Fruit fly (Drosophila melanogaster) whole organism, pupa: Measurements from ENCODE around the gene Cngl.
A peak's percentile ranks its signal among the peaks of the same experiment; 100 is the strongest.

Experiments used
- CG10348 ChIP-seq: fragments of 200-800 bp; sonication (Bioruptor generic); IDR thresholded peaks from 2 replicates; pipeline ENCODE4 v1.3.6; 2022; ENCODE audit warnings: missing biosample characterization, missing genetic modification characterization
- CG12605 ChIP-seq: fragments of 200-800 bp; sonication (Bioruptor generic); IDR thresholded peaks from 2 replicates; pipeline ENCODE4 v1.3.6; 2022; ENCODE audit warnings: missing biosample characterization, missing genetic modification characterization
- CG13204 ChIP-seq: fragments of 200-800 bp; sonication (Bioruptor generic); optimal IDR thresholded peaks from 2 replicates; lab custom pipeline; 2018; ENCODE audit warnings: missing biosample characterization, mild to moderate bottlenecking, missing genetic modification characterization, moderate library complexity
- CG14655 ChIP-seq: fragments of 200-800 bp; sonication (Bioruptor generic); optimal IDR thresholded peaks from 3 replicates; lab custom pipeline; 2017; ENCODE audit warnings: mild to moderate bottlenecking, missing biosample characterization, missing genetic modification reagents, missing genetic modification characterization
- CG15710 ChIP-seq: fragments of 200-800 bp; sonication (Bioruptor generic); optimal IDR thresholded peaks from 2 replicates; lab custom pipeline; 2018; ENCODE audit warnings: missing biosample characterization, mild to moderate bottlenecking, missing genetic modification characterization, moderate library complexity
- CG17806 ChIP-seq: fragments of 200-800 bp; sonication (Bioruptor generic); optimal IDR thresholded peaks from 2 replicates; lab custom pipeline; 2018; ENCODE audit warnings: missing biosample characterization, mild to moderate bottlenecking, missing genetic modification characterization, moderate library complexity
- CG32121 ChIP-seq: fragments of 200-800 bp; sonication (Bioruptor generic); IDR thresholded peaks from 2 replicates; pipeline ENCODE4 v1.3.6; 2022; ENCODE audit warnings: missing biosample characterization, missing genetic modification characterization
- CG34367 ChIP-seq: fragments of 200-800 bp; sonication (Bioruptor generic); optimal IDR thresholded peaks from 2 replicates; lab custom pipeline; 2018; ENCODE audit warnings: missing biosample characterization, mild to moderate bottlenecking, missing genetic modification characterization
- CG4496 ChIP-seq: fragments of 200-800 bp; sonication (Bioruptor generic); IDR thresholded peaks from 3 replicates; pipeline ENCODE4 v1.3.6; 2022; ENCODE audit warnings: missing biosample characterization, missing genetic modification characterization
- CG8159 ChIP-seq: fragments of 200-800 bp; sonication (Bioruptor generic); optimal IDR thresholded peaks from 3 replicates; lab custom pipeline; 2018; ENCODE audit warnings: missing biosample characterization, mild to moderate bottlenecking, missing genetic modification characterization, moderate library complexity
- CG8301 ChIP-seq: fragments of 200-800 bp; sonication (Bioruptor generic); optimal IDR thresholded peaks from 2 replicates; lab custom pipeline; 2018; ENCODE audit warnings: missing biosample characterization, mild to moderate bottlenecking, missing genetic modification characterization
- CG9948 ChIP-seq: fragments of 200-800 bp; sonication (Bioruptor generic); optimal IDR thresholded peaks from 2 replicates; lab custom pipeline; 2018; ENCODE audit warnings: missing biosample characterization, mild to moderate bottlenecking, missing genetic modification characterization, moderate library complexity
- D1 ChIP-seq: fragments of 200-800 bp; sonication (Bioruptor generic); optimal IDR thresholded peaks from 2 replicates; lab custom pipeline; 2018; ENCODE audit warnings: missing biosample characterization, mild to moderate bottlenecking, missing genetic modification characterization, moderate library complexity
- EcR ChIP-seq: fragments of 200-800 bp; sonication (Bioruptor generic); optimal IDR thresholded peaks from 3 replicates; lab custom pipeline; 2019; ENCODE audit warnings: missing biosample characterization, missing genetic modification characterization, mild to moderate bottlenecking, moderate library complexity, missing genetic modification reagents
- Ets98B ChIP-seq: fragments of 200-800 bp; sonication (Bioruptor generic); IDR thresholded peaks from 2 replicates; pipeline ENCODE4 v1.3.6; 2022; ENCODE audit warnings: missing biosample characterization, missing genetic modification characterization
- Pif1A ChIP-seq: fragments of 200-800 bp; sonication (Bioruptor generic); optimal IDR thresholded peaks from 3 replicates; lab custom pipeline; 2016; ENCODE audit warnings: missing biosample characterization, missing genetic modification characterization
- Pif1B ChIP-seq: fragments of 200-800 bp; sonication (Bioruptor generic); optimal IDR thresholded peaks from 3 replicates; lab custom pipeline; 2016; ENCODE audit warnings: missing biosample characterization, missing genetic modification characterization
- Snoo ChIP-seq: fragments of 200-800 bp; sonication (Bioruptor generic); optimal IDR thresholded peaks from 3 replicates; lab custom pipeline; 2017; ENCODE audit warnings: missing biosample characterization, mild to moderate bottlenecking, missing genetic modification characterization, inconsistent platforms
- fd96Ca ChIP-seq: fragments of 200-800 bp; sonication (Bioruptor generic); IDR thresholded peaks from 3 replicates; pipeline ENCODE4 v1.3.6; 2022; ENCODE audit warnings: missing biosample characterization, missing genetic modification characterization
- gl ChIP-seq: fragments of 200-800 bp; sonication (Bioruptor generic); optimal IDR thresholded peaks from 2 replicates; lab custom pipeline; 2018; ENCODE audit warnings: missing biosample characterization, mild to moderate bottlenecking, missing genetic modification characterization
- rn ChIP-seq: fragments of 200-800 bp; sonication (Bioruptor generic); IDR thresholded peaks from 2 replicates; pipeline ENCODE4 v1.3.6; 2022; ENCODE audit warnings: missing biosample characterization, missing genetic modification characterization

The Cngl gene

dm6 chrX:15475367-15475789 lies 34.3 kb upstream of the Cngl start, which contains the start of gene mh:
TSS of gene mh (minus strand) at chrX:15475400.
- TF ChIP-seq CG15710 (tag; lab: Kevin White, UChicago) (no peak), CG8159 (tag; lab: Kevin White, UChicago) (no peak), CG32121 (peak; percentile 20; the same call in 1 of the 2 replicates), Pif1B (no peak)
- TF ChIP-seq, all 21 proteins: peak for 1

- no peak for TF ChIP-seq Pif1B
- TF ChIP-seq fd96Ca = no peak
- no peak for TF ChIP-seq CG12605 (GFP tag; lab: Robert Waterston, UW)
- TF ChIP-seq CG8159 (tag; lab: Kevin White, UChicago) = no peak
- TF ChIP-seq CG13204 (GFP tag; lab: Kevin White, UChicago) = no peak
Measured at dm6 chrX:15471904-15472303, 30.9 kb upstream of the Cngl start, which contains the start of the genes Grip128 and Alg14. TSS of gene Grip128 (minus strand) at chrX:15472119. TSS of gene Alg14 (plus strand) at chrX:15472164.

dm6 chrX:15467402-15467941 lies 26.4 kb upstream of the Cngl start, which contains the start of the genes CG15642 and CG15641:
TSS of gene CG15642 (minus strand) at chrX:15467757.
TSS of gene CG15641 (plus strand) at chrX:15467891.
- TF ChIP-seq EcR (GFP tag; lab: Kevin White, UChicago) (no peak), Snoo (tag; lab: Kevin White, UChicago) (no peak), Pif1A (GFP tag; lab: Kevin White, UChicago) (no peak), CG14655 (GFP tag; lab: Kevin White, UChicago) (no peak), Ets98B (GFP tag; lab: Robert Waterston, UW) (no peak), CG4496 (no peak), fd96Ca (no peak), CG15710 (tag; lab: Kevin White, UChicago) (no peak), D1 (tag; lab: Kevin White, UChicago) (no peak), rn (GFP tag; lab: Robert Waterston, UW) (no peak)
- TF ChIP-seq, all 21 proteins: peak for 0

dm6 chrX:15465410-15465809 lies 24.4 kb upstream of the Cngl start:
- TF ChIP-seq Ets98B (GFP tag; lab: Robert Waterston, UW) = no peak; the same call in 1 of the 2 replicates
- TF ChIP-seq CG8159 (tag; lab: Kevin White, UChicago) = no peak
- TF ChIP-seq CG10348 (GFP tag; lab: Robert Waterston, UW) = no peak
- peak; percentile 70 for TF ChIP-seq EcR (GFP tag; lab: Kevin White, UChicago)
- TF ChIP-seq CG12605 (GFP tag; lab: Robert Waterston, UW) = no peak
- TF ChIP-seq CG4496 = peak; percentile 93
- TF ChIP-seq CG17806 = no peak
- no peak for TF ChIP-seq CG34367
- TF ChIP-seq Pif1A (GFP tag; lab: Kevin White, UChicago) = no peak
- 0 out of 3 replicates have a peak, but pooled peaks have one; percentile 43 for TF ChIP-seq fd96Ca
- TF ChIP-seq Snoo (tag; lab: Kevin White, UChicago) = no peak
- no peak for TF ChIP-seq CG14655 (GFP tag; lab: Kevin White, UChicago)
- TF ChIP-seq CG9948 = no peak
- no peak for TF ChIP-seq D1 (tag; lab: Kevin White, UChicago)
- 0 out of 2 replicates have a peak, but pooled peaks have one; percentile 30 for TF ChIP-seq CG32121
- no peak for TF ChIP-seq CG15710 (tag; lab: Kevin White, UChicago)
- no peak for TF ChIP-seq gl (tag; lab: Kevin White, UChicago)
- TF ChIP-seq CG8301 = no peak
- no peak for TF ChIP-seq CG13204 (GFP tag; lab: Kevin White, UChicago)
- no peak for TF ChIP-seq rn (GFP tag; lab: Robert Waterston, UW)
- TF ChIP-seq Pif1B = no peak
- TF ChIP-seq, all 21 proteins: peak for 4

- TF ChIP-seq Snoo (tag; lab: Kevin White, UChicago) (no peak), Ets98B (GFP tag; lab: Robert Waterston, UW) (no peak), CG10348 (GFP tag; lab: Robert Waterston, UW) (no peak), CG13204 (GFP tag; lab: Kevin White, UChicago) (no peak), EcR (GFP tag; lab: Kevin White, UChicago) (no peak)
- TF ChIP-seq, all 21 proteins: peak for 0
Measured at dm6 chrX:15464531-15464930, 23.5 kb upstream of the Cngl start.

dm6 chrX:15462436-15462857 lies 21.4 kb upstream of the Cngl start, which contains the start of the genes shtd, CG6294 and CG6299:
TSS of gene shtd (minus strand) at chrX:15462441.
TSS of gene CG6294 (plus strand) at chrX:15462722.
TSS of gene CG6299 (plus strand) at chrX:15462722.
- no peak for TF ChIP-seq CG12605 (GFP tag; lab: Robert Waterston, UW)
- no peak for TF ChIP-seq Ets98B (GFP tag; lab: Robert Waterston, UW)
- TF ChIP-seq CG34367 = no peak
- no peak for TF ChIP-seq CG8159 (tag; lab: Kevin White, UChicago)
- TF ChIP-seq fd96Ca = no peak
- no peak for TF ChIP-seq CG17806
- TF ChIP-seq CG10348 (GFP tag; lab: Robert Waterston, UW) = no peak
- no peak for TF ChIP-seq CG15710 (tag; lab: Kevin White, UChicago)
- TF ChIP-seq rn (GFP tag; lab: Robert Waterston, UW) = no peak
- TF ChIP-seq Pif1B = no peak
- no peak for TF ChIP-seq CG13204 (GFP tag; lab: Kevin White, UChicago)
- TF ChIP-seq CG14655 (GFP tag; lab: Kevin White, UChicago) = no peak
- no peak for TF ChIP-seq EcR (GFP tag; lab: Kevin White, UChicago)
- TF ChIP-seq Snoo (tag; lab: Kevin White, UChicago) = no peak
- TF ChIP-seq CG32121 = no peak
- no peak for TF ChIP-seq gl (tag; lab: Kevin White, UChicago)
- no peak for TF ChIP-seq CG9948
- TF ChIP-seq CG4496 = no peak
- TF ChIP-seq D1 (tag; lab: Kevin White, UChicago) = no peak
